Fruit fly (Drosophila melanogaster): ENCODE measurements around the gene Ptpa.

dm6 chr2L:3369083-3369653 lies 7.6 kb upstream of the Ptpa start:
- TF ChIP-seq Awh (GFP tag; IDR thresholded peaks at IDR 0.05) (no peak), Drgx (GFP tag; IDR thresholded peaks at IDR 0.05) (no peak), ems (GFP tag; optimal IDR thresholded peaks at IDR 0.05) (no peak), wek (GFP tag; optimal IDR thresholded peaks at IDR 0.05) (no peak), dati (GFP tag; IDR thresholded peaks at IDR 0.05) (no peak), bowl (GFP tag; IDR thresholded peaks at IDR 0.05) (no peak), cato (GFP tag; optimal IDR thresholded peaks at IDR 0.05; ENCODE audit: borderline replicate concordance) (no peak), gcm2 (GFP tag; optimal IDR thresholded peaks at IDR 0.05) (no peak), vfl (GFP tag; optimal IDR thresholded peaks at IDR 0.05) (no peak), chinmo (GFP tag; IDR thresholded peaks at IDR 0.05; ENCODE audit: partially characterized antibody) (0 out of 4 replicates have a peak, but pooled peaks have one; percentile 62), CG10565 (GFP tag; optimal IDR thresholded peaks at IDR 0.05) (no peak), ERR (GFP tag; optimal IDR thresholded peaks at IDR 0.05) (no peak)
